Worm (Caenorhabditis elegans) whole organism, L3 larva: ENCODE results near the gene ceh-34.

Source experiments
- R02D3.7 ChIP-seq: fragments of 150-350 bp; optimal IDR thresholded peaks from 2 replicates; lab custom pipeline; 2014; ENCODE audit warnings: missing biosample characterization, missing genetic modification characterization
- ZK546.5 ChIP-seq: sonication (generic microtip); optimal IDR thresholded peaks from 2 replicates; lab custom pipeline; 2017; ENCODE audit warnings: missing biosample characterization, missing genetic modification characterization
- aly-2 ChIP-seq: fragments of 150-350 bp; optimal IDR thresholded peaks from 2 replicates; lab custom pipeline; 2014; ENCODE audit warnings: missing biosample characterization, missing genetic modification characterization
- ama-1 ChIP-seq: fragments of 150-350 bp; optimal IDR thresholded peaks from 2 replicates; lab custom pipeline; 2018
- ceh-82 ChIP-seq: fragments of 150-350 bp; optimal IDR thresholded peaks from 2 replicates; lab custom pipeline; 2014; ENCODE audit warnings: missing biosample characterization, missing genetic modification characterization
- egl-27 ChIP-seq: sonication (generic microtip); optimal IDR thresholded peaks from 4 replicates; lab custom pipeline; 2017; ENCODE audit warnings: missing biosample characterization, missing genetic modification reagents, missing genetic modification characterization
- egl-5 ChIP-seq: fragments of 150-350 bp; optimal IDR thresholded peaks from 2 replicates; lab custom pipeline; 2017; ENCODE audit warnings: missing biosample characterization, missing genetic modification reagents, missing genetic modification characterization, inconsistent platforms
- elt-1 ChIP-seq: fragments of 150-350 bp; optimal IDR thresholded peaks from 2 replicates; lab custom pipeline; 2014; ENCODE audit warnings: missing biosample characterization, missing genetic modification characterization
- elt-2 ChIP-seq: sonication (generic microtip); optimal IDR thresholded peaks from 2 replicates; lab custom pipeline; 2016; ENCODE audit warnings: missing genetic modification reagents, mild to moderate bottlenecking, missing genetic modification characterization, missing compliant biosample characterization
- eor-1 ChIP-seq, 2 experiments: fragments of 150-350 bp; optimal IDR thresholded peaks; 2 replicates each; lab custom pipeline; 2014 to 2018; ENCODE audit warnings: missing biosample characterization in 2 of 2, missing genetic modification characterization in 2 of 2
- fkh-2 ChIP-seq: fragments of 150-350 bp; optimal IDR thresholded peaks from 2 replicates; lab custom pipeline; 2014; ENCODE audit warnings: missing biosample characterization, missing genetic modification reagents, missing genetic modification characterization
- fos-1 ChIP-seq: fragments of 150-350 bp; optimal IDR thresholded peaks from 2 replicates; lab custom pipeline; 2014; ENCODE audit warnings: missing biosample characterization, missing genetic modification characterization
- hmg-11 ChIP-seq: sonication (generic microtip); optimal IDR thresholded peaks from 2 replicates; lab custom pipeline; 2016; ENCODE audit warnings: missing genetic modification characterization, missing compliant biosample characterization
- jun-1 ChIP-seq: fragments of 150-350 bp; optimal IDR thresholded peaks from 2 replicates; lab custom pipeline; 2014; ENCODE audit warnings: missing biosample characterization, missing genetic modification reagents, missing genetic modification characterization
- lin-39 ChIP-seq: fragments of 150-350 bp; optimal IDR thresholded peaks from 2 replicates; lab custom pipeline; 2018; ENCODE audit warnings: missing biosample characterization, missing genetic modification reagents, missing genetic modification characterization
- lsy-12 ChIP-seq: sonication (generic microtip); optimal IDR thresholded peaks from 2 replicates; lab custom pipeline; 2016; ENCODE audit warnings: mild to moderate bottlenecking, missing genetic modification characterization, missing compliant biosample characterization
- mdl-1 ChIP-seq: fragments of 150-350 bp; optimal IDR thresholded peaks from 2 replicates; lab custom pipeline; 2014; ENCODE audit warnings: missing biosample characterization, missing genetic modification characterization
- mml-1 ChIP-seq: fragments of 150-350 bp; sonication (generic microtip); optimal IDR thresholded peaks from 3 replicates; lab custom pipeline; 2014; ENCODE audit warnings: missing biosample characterization, missing genetic modification characterization
- nfya-1 ChIP-seq: sonication (generic microtip); optimal IDR thresholded peaks from 2 replicates; lab custom pipeline; 2017; ENCODE audit warnings: missing genetic modification characterization, mild to moderate bottlenecking, missing compliant biosample characterization, antibody characterized with exemption, moderate library complexity; ENCODE audit not compliant: insufficient read depth
- nhr-11 ChIP-seq: fragments of 150-350 bp; optimal IDR thresholded peaks from 2 replicates; lab custom pipeline; 2014; ENCODE audit warnings: missing biosample characterization, missing genetic modification characterization
- nhr-12 ChIP-seq: fragments of 150-350 bp; optimal IDR thresholded peaks from 2 replicates; lab custom pipeline; 2014; ENCODE audit warnings: missing biosample characterization, missing genetic modification characterization
- nhr-23 ChIP-seq: fragments of 150-350 bp; optimal IDR thresholded peaks from 2 replicates; lab custom pipeline; 2014; ENCODE audit warnings: missing biosample characterization, missing genetic modification reagents, missing genetic modification characterization
- nhr-237 ChIP-seq: fragments of 150-350 bp; optimal IDR thresholded peaks from 2 replicates; lab custom pipeline; 2014; ENCODE audit warnings: missing biosample characterization, missing genetic modification characterization
- nhr-43 ChIP-seq: sonication (generic microtip); optimal IDR thresholded peaks from 2 replicates; lab custom pipeline; 2016; ENCODE audit warnings: mild to moderate bottlenecking, missing genetic modification characterization, missing compliant biosample characterization; ENCODE audit not compliant: poor library complexity, severe bottlenecking
- nhr-67 ChIP-seq: fragments of 150-350 bp; optimal IDR thresholded peaks from 2 replicates; lab custom pipeline; 2014; ENCODE audit warnings: missing biosample characterization, missing genetic modification characterization
- nhr-76 ChIP-seq: fragments of 150-350 bp; sonication (generic microtip); optimal IDR thresholded peaks from 5 replicates; lab custom pipeline; 2014; ENCODE audit warnings: missing biosample characterization, missing genetic modification characterization
- nhr-77 ChIP-seq: fragments of 150-350 bp; optimal IDR thresholded peaks from 2 replicates; lab custom pipeline; 2014; ENCODE audit warnings: missing biosample characterization, missing genetic modification characterization
- pha-4 ChIP-seq: fragments of 150-350 bp; optimal IDR thresholded peaks from 2 replicates; lab custom pipeline; 2014; ENCODE audit warnings: missing biosample characterization, missing genetic modification reagents, missing genetic modification characterization
- sea-2 ChIP-seq: fragments of 150-350 bp; sonication (generic microtip); optimal IDR thresholded peaks from 4 replicates; lab custom pipeline; 2014; ENCODE audit warnings: missing biosample characterization, missing genetic modification reagents, missing genetic modification characterization
- skn-1 ChIP-seq: fragments of 150-350 bp; optimal IDR thresholded peaks from 2 replicates; lab custom pipeline; 2014; ENCODE audit warnings: missing biosample characterization, missing genetic modification characterization
- snpc-4 ChIP-seq: fragments of 150-350 bp; optimal IDR thresholded peaks from 2 replicates; lab custom pipeline; 2014; ENCODE audit warnings: missing biosample characterization, missing genetic modification characterization
- tbx-2 ChIP-seq: sonication (generic microtip); optimal IDR thresholded peaks from 2 replicates; lab custom pipeline; 2016; ENCODE audit warnings: mild to moderate bottlenecking, missing genetic modification characterization, missing compliant biosample characterization
- unc-39 ChIP-seq: sonication (generic microtip); optimal IDR thresholded peaks from 4 replicates; lab custom pipeline; 2017; ENCODE audit warnings: missing biosample characterization, missing genetic modification characterization
- unc-62 ChIP-seq: fragments of 150-350 bp; sonication (generic microtip); optimal IDR thresholded peaks from 4 replicates; lab custom pipeline; 2014; ENCODE audit warnings: missing biosample characterization, missing genetic modification reagents, missing genetic modification characterization
- zag-1 ChIP-seq: fragments of 150-350 bp; optimal IDR thresholded peaks from 2 replicates; lab custom pipeline; 2014; ENCODE audit warnings: missing biosample characterization, missing genetic modification characterization
- ztf-4 ChIP-seq: fragments of 150-350 bp; optimal IDR thresholded peaks from 2 replicates; lab custom pipeline; 2014; ENCODE audit warnings: missing biosample characterization, missing genetic modification characterization

ceh-34 gene

DNA sequence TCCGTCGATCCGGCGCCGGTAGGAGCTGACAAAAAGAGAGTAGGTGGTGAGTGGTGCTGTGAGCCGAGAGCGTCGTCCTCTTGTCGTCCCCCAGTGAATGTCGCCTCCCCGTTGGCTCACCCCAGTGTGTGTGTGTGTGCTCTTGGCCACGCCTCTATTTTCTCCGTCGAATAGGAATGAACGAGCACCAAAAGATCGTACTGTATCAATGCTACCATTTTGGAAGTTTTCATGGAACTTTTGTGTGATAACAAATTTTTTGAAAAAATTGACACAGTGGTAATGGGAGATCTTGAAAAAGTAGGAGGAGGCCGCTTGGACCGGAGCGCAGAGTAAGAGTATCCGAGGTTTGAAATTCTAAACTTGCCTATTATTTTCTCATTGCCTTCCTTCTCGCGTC lies at the start of gene ceh-34:
TSS of gene ceh-34 (minus strand) at position 101 of the 400 bp plus-strand sequence.
- TF ChIP-seq hmg-11 (tag; lab: Kevin White, UChicago) (no peak), egl-5 (tag; lab: Kevin White, UChicago) (no peak), nfya-1 (tag; lab: Kevin White, UChicago) (peak; percentile 8), zag-1 (tag; lab: Kevin White, UChicago) (no peak), tbx-2 (no peak)
- TF ChIP-seq, all 47 proteins: peak for 1

DNA sequence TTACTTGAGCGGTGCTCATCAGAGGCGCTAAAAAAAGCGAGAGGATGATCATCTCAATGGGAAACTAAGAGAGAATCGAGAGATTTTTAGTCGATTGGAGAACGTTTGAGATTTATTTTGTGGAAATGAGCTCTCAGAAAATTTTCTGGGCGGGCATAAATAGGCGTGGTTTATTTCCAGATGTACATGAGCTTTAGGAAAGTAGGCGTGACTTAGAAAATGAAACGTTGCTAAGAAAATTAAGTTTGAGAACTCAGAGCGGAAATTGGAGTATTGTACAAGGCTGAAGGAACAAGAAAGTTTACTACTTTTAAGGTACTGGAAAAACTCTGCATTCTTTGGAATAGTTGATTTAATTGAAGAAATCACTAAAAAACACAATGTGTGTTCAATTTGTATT lies 49.4 kb upstream of the ceh-34 start, which contains the start of gene T09D3.9:
TSS of gene T09D3.9 (minus strand) at position 101 of the 400 bp plus-strand sequence.
- TF ChIP-seq pha-4 (tag; lab: Kevin White, UChicago): no peak
- TF ChIP-seq lsy-12: no peak
- TF ChIP-seq nhr-12 (tag; lab: Kevin White, UChicago): no peak
- no peak for TF ChIP-seq ZK546.5 (tag; lab: Kevin White, UChicago)
- no peak for TF ChIP-seq fos-1
- TF ChIP-seq snpc-4: no peak
- TF ChIP-seq nhr-11 (tag; lab: Kevin White, UChicago): no peak
- TF ChIP-seq skn-1: no peak
- no peak for TF ChIP-seq egl-27
- TF ChIP-seq egl-5 (tag; lab: Kevin White, UChicago): no peak
- no peak for TF ChIP-seq elt-2 (tag; lab: Kevin White, UChicago)
- no peak for TF ChIP-seq zag-1 (tag; lab: Kevin White, UChicago)
- no peak for TF ChIP-seq ama-1 (lab: Kevin White, UChicago)
- TF ChIP-seq unc-62 (GFP tag; lab: Kevin White, UChicago): no peak
- TF ChIP-seq sea-2: no peak
- TF ChIP-seq nfya-1 (tag; lab: Kevin White, UChicago): no peak
- TF ChIP-seq elt-1 (tag; lab: Kevin White, UChicago): no peak
- TF ChIP-seq fkh-2 (tag; lab: Kevin White, UChicago): no peak

DNA sequence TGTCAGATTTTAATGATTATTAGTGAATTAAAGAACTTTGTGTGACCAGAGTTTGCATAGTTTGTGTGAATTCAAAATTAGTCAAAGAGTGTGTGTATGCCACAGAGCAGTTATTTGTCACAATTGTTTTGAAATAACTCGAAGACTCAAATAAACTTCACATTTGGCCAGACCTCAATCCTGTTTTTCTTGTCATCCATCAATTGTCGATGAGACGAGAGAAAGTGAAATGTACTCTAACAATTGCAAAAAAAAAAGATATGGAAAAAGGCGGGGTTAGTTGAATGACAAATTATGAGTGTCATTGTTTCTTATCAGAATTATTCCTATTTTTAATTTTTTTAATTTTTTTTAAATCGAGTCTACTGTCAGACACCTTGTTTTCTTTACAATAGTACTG lies 45.5 kb upstream of the ceh-34 start, which contains the start of gene T09D3.8:
TSS of gene T09D3.8 (plus strand) at position 301 of the 400 bp plus-strand sequence.
- TF ChIP-seq ztf-4 (no peak), ceh-82 (tag; lab: Kevin White, UChicago) (no peak), R02D3.7 (tag; lab: Kevin White, UChicago) (no peak), unc-62 (GFP tag; lab: Kevin White, UChicago) (no peak), nhr-76 (tag; lab: Kevin White, UChicago) (no peak), nhr-12 (tag; lab: Kevin White, UChicago) (no peak), nhr-67 (tag; lab: Kevin White, UChicago) (no peak), snpc-4 (no peak), aly-2 (tag; lab: Kevin White, UChicago) (no peak), mdl-1 (tag; lab: Kevin White, UChicago) (no peak), nhr-23 (tag; lab: Kevin White, UChicago) (no peak), jun-1 (tag; lab: Kevin White, UChicago) (no peak), nhr-43 (tag; lab: Kevin White, UChicago) (no peak), ZK546.5 (tag; lab: Kevin White, UChicago) (no peak), nhr-237 (tag; lab: Kevin White, UChicago) (no peak), nhr-11 (tag; lab: Kevin White, UChicago) (no peak), lin-39 (tag; lab: Kevin White, UChicago) (no peak), eor-1 (tag; optimal IDR thresholded peaks at IDR 0.05; lab: Kevin White, UChicago) (no peak)
- TF ChIP-seq, all 47 proteins: peak for 0

DNA sequence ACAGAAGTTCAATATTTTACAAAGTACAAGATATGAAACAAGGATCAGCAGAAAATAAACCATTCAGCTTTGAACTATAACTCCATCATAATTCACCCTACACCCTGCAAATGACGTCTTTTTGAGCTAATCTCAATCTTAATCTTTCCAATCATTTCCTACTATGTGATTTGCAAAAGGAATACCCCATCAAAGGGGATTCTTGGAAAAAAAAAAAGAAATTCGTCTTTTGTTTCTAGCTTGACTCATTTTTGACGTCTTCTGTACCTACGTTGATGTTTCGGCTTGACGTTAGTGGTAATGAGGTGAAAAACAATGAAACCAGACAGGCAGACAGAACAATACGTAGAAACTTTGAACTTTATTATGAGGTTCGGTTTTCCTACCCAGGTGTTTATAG lies 42.8 kb upstream of the ceh-34 start:
- TF ChIP-seq mml-1 (tag; lab: Kevin White, UChicago): no peak
- TF ChIP-seq nhr-77 (tag; lab: Kevin White, UChicago): no peak
- TF ChIP-seq unc-39: no peak
- TF ChIP-seq nhr-67 (tag; lab: Kevin White, UChicago): no peak
- no peak for TF ChIP-seq elt-2 (tag; lab: Kevin White, UChicago)
